Worm (Caenorhabditis elegans) whole organism, late embryonic: ENCODE data around the gene srsx-2.

Experiments
- C08G9.2 ChIP-seq: sonication (generic microtip); optimal IDR thresholded peaks from 2 replicates; lab custom pipeline; 2016; ENCODE audit warnings: mild to moderate bottlenecking, missing genetic modification characterization, moderate library complexity, missing compliant biosample characterization
- F13H6.1 ChIP-seq: sonication (generic microtip); optimal IDR thresholded peaks from 2 replicates; lab custom pipeline; 2016; ENCODE audit warnings: missing genetic modification characterization, missing compliant biosample characterization
- K09A11.1 ChIP-seq: sonication (generic microtip); optimal IDR thresholded peaks from 2 replicates; lab custom pipeline; 2017; ENCODE audit warnings: antibody characterized with exemption, mild to moderate bottlenecking, missing genetic modification characterization, missing compliant biosample characterization; ENCODE audit not compliant: insufficient read depth
- T23F11.4 ChIP-seq: fragments of 200-800 bp; sonication (Bioruptor generic); optimal IDR thresholded peaks from 2 replicates; lab custom pipeline; 2018; ENCODE audit warnings: mild to moderate bottlenecking, missing genetic modification characterization, missing compliant biosample characterization
- ahr-1 ChIP-seq: sonication (generic microtip); optimal IDR thresholded peaks from 2 replicates; lab custom pipeline; 2016; ENCODE audit warnings: missing genetic modification characterization, missing compliant biosample characterization
- ama-1 ChIP-seq: fragments of 150-350 bp; optimal IDR thresholded peaks from 2 replicates; lab custom pipeline; 2014
- ceh-22 ChIP-seq: sonication (generic microtip); optimal IDR thresholded peaks from 2 replicates; lab custom pipeline; 2017; ENCODE audit warnings: missing biosample characterization, missing genetic modification characterization
- ceh-24 ChIP-seq: sonication (generic microtip); optimal IDR thresholded peaks from 2 replicates; lab custom pipeline; 2016; ENCODE audit warnings: mild to moderate bottlenecking, missing genetic modification characterization, missing compliant biosample characterization
- ceh-30 ChIP-seq: fragments of 150-350 bp; optimal IDR thresholded peaks from 2 replicates; lab custom pipeline; 2014; ENCODE audit warnings: missing biosample characterization, missing genetic modification characterization
- ceh-31 ChIP-seq: sonication (generic microtip); optimal IDR thresholded peaks from 2 replicates; lab custom pipeline; 2016; ENCODE audit warnings: missing genetic modification characterization, missing compliant biosample characterization
- ceh-34 ChIP-seq: sonication (generic microtip); optimal IDR thresholded peaks from 2 replicates; lab custom pipeline; 2016; ENCODE audit warnings: mild to moderate bottlenecking, missing genetic modification characterization, missing compliant biosample characterization
- ceh-48 ChIP-seq: sonication (generic microtip); optimal IDR thresholded peaks from 2 replicates; lab custom pipeline; 2016; ENCODE audit warnings: missing genetic modification characterization, inconsistent platforms, missing compliant biosample characterization
- ceh-9 ChIP-seq: sonication (generic microtip); optimal IDR thresholded peaks from 2 replicates; lab custom pipeline; 2016; ENCODE audit warnings: mild to moderate bottlenecking, missing genetic modification characterization, inconsistent platforms, missing compliant biosample characterization
- dmd-4 ChIP-seq: sonication (generic microtip); optimal IDR thresholded peaks from 2 replicates; lab custom pipeline; 2016; ENCODE audit warnings: borderline replicate concordance, missing genetic modification characterization, missing compliant biosample characterization
- dve-1 ChIP-seq: sonication (generic microtip); optimal IDR thresholded peaks from 2 replicates; lab custom pipeline; 2017; ENCODE audit warnings: antibody characterized with exemption, mild to moderate bottlenecking, missing genetic modification characterization, missing compliant biosample characterization
- elt-4 ChIP-seq: sonication (generic microtip); optimal IDR thresholded peaks from 2 replicates; lab custom pipeline; 2016; ENCODE audit warnings: missing genetic modification characterization, missing compliant biosample characterization
- ets-4 ChIP-seq: sonication (generic microtip); optimal IDR thresholded peaks from 2 replicates; lab custom pipeline; 2016; ENCODE audit warnings: missing genetic modification characterization, missing compliant biosample characterization
- eyg-1 ChIP-seq: sonication (generic microtip); optimal IDR thresholded peaks from 2 replicates; lab custom pipeline; 2016; ENCODE audit warnings: missing genotype, missing genetic modification characterization, missing compliant biosample characterization
- fax-1 ChIP-seq: sonication (generic microtip); optimal IDR thresholded peaks from 2 replicates; lab custom pipeline; 2016; ENCODE audit warnings: missing genotype, missing genetic modification characterization, missing compliant biosample characterization
- gmeb-2 ChIP-seq: sonication (generic microtip); optimal IDR thresholded peaks from 2 replicates; lab custom pipeline; 2016; ENCODE audit warnings: missing genetic modification characterization, inconsistent platforms, missing compliant biosample characterization
- hlh-13 ChIP-seq: fragments of 200-800 bp; sonication (Bioruptor generic); optimal IDR thresholded peaks from 2 replicates; lab custom pipeline; 2018; ENCODE audit warnings: mild to moderate bottlenecking, missing genetic modification characterization, missing compliant biosample characterization
- hlh-30 ChIP-seq: sonication (generic microtip); optimal IDR thresholded peaks from 2 replicates; lab custom pipeline; 2017; ENCODE audit warnings: antibody characterized with exemption, missing genetic modification characterization, missing compliant biosample characterization; ENCODE audit not compliant: insufficient read depth
- hlh-6 ChIP-seq: sonication (generic microtip); optimal IDR thresholded peaks from 2 replicates; lab custom pipeline; 2016; ENCODE audit warnings: missing genotype, missing genetic modification characterization, missing compliant biosample characterization
- hlh-8 ChIP-seq: sonication (generic microtip); optimal IDR thresholded peaks from 2 replicates; lab custom pipeline; 2016; ENCODE audit warnings: missing genotype, missing genetic modification characterization, missing compliant biosample characterization
- lin-11 ChIP-seq: fragments of 200-800 bp; sonication (Bioruptor generic); optimal IDR thresholded peaks from 2 replicates; lab custom pipeline; 2018; ENCODE audit warnings: mild to moderate bottlenecking, missing genetic modification characterization, missing compliant biosample characterization
- nfya-1 ChIP-seq: sonication (generic microtip); optimal IDR thresholded peaks from 2 replicates; lab custom pipeline; 2017; ENCODE audit warnings: missing genetic modification characterization, mild to moderate bottlenecking, missing compliant biosample characterization, antibody characterized with exemption, moderate library complexity
- nhr-11 ChIP-seq: fragments of 150-350 bp; optimal IDR thresholded peaks from 2 replicates; lab custom pipeline; 2014; ENCODE audit warnings: missing biosample characterization, missing genetic modification characterization
- nhr-232 ChIP-seq: sonication (generic microtip); optimal IDR thresholded peaks from 2 replicates; lab custom pipeline; 2016; ENCODE audit warnings: missing genetic modification characterization, missing compliant biosample characterization
- odd-2 ChIP-seq: sonication (generic microtip); optimal IDR thresholded peaks from 2 replicates; lab custom pipeline; 2017; ENCODE audit warnings: antibody characterized with exemption, mild to moderate bottlenecking, missing genetic modification characterization, missing compliant biosample characterization
- pag-3 ChIP-seq: sonication (generic microtip); optimal IDR thresholded peaks from 2 replicates; lab custom pipeline; 2016; ENCODE audit warnings: missing compliant biosample characterization, missing genetic modification characterization, borderline replicate concordance
- pat-9 ChIP-seq: fragments of 200-800 bp; sonication (Bioruptor generic); optimal IDR thresholded peaks from 2 replicates; lab custom pipeline; 2018; ENCODE audit warnings: mild to moderate bottlenecking, missing genetic modification characterization, moderate library complexity, missing compliant biosample characterization
- pha-2 ChIP-seq: sonication (generic microtip); optimal IDR thresholded peaks from 2 replicates; lab custom pipeline; 2017; ENCODE audit warnings: mild to moderate bottlenecking, missing genetic modification characterization, missing compliant biosample characterization
- pha-4 ChIP-seq: fragments of 150-350 bp; optimal IDR thresholded peaks from 2 replicates; lab custom pipeline; 2018; ENCODE audit warnings: missing biosample characterization, missing genetic modification reagents, missing genetic modification characterization
- pqm-1 ChIP-seq: sonication (generic microtip); optimal IDR thresholded peaks from 2 replicates; lab custom pipeline; 2016; ENCODE audit warnings: missing genetic modification characterization, missing compliant biosample characterization
- ref-2 ChIP-seq: sonication (generic microtip); optimal IDR thresholded peaks from 2 replicates; lab custom pipeline; 2016; ENCODE audit warnings: missing genetic modification characterization, missing compliant biosample characterization
- sox-2 ChIP-seq: fragments of 200-800 bp; sonication (Bioruptor generic); IDR thresholded peaks from 2 replicates; pipeline ENCODE4 v1.3.6; 2022; ENCODE audit warnings: missing genetic modification reagents, missing genetic modification characterization, missing compliant biosample characterization
- sox-4 ChIP-seq: sonication (generic microtip); optimal IDR thresholded peaks from 2 replicates; lab custom pipeline; 2017; ENCODE audit warnings: mild to moderate bottlenecking, missing genetic modification characterization, inconsistent platforms, missing compliant biosample characterization
- unc-3 ChIP-seq, 2 experiments: fragments of 200-800 bp in 1 of 2; sonication (Bioruptor generic) in 1 of 2; sonication (generic microtip) in 1 of 2; conservative IDR thresholded peaks in 1 of 2; optimal IDR thresholded peaks in 1 of 2; 2 replicates each; pipeline versions ENCODE4 v1.3.6 to Lab custom; 2016 to 2022; ENCODE audit warnings: missing compliant biosample characterization in 2 of 2, missing genetic modification characterization in 2 of 2, missing genetic modification reagents in 1 of 2
- unc-55 ChIP-seq: sonication (generic microtip); optimal IDR thresholded peaks from 2 replicates; lab custom pipeline; 2017; ENCODE audit warnings: missing biosample characterization, missing genetic modification reagents, missing genetic modification characterization
- zip-5 ChIP-seq: sonication (generic microtip); optimal IDR thresholded peaks from 2 replicates; lab custom pipeline; 2016; ENCODE audit warnings: missing genetic modification characterization, missing compliant biosample characterization
- ztf-16 ChIP-seq: sonication (generic microtip); optimal IDR thresholded peaks from 2 replicates; lab custom pipeline; 2017; ENCODE audit warnings: missing genetic modification characterization, missing compliant biosample characterization

Gene srsx-2

DNA sequence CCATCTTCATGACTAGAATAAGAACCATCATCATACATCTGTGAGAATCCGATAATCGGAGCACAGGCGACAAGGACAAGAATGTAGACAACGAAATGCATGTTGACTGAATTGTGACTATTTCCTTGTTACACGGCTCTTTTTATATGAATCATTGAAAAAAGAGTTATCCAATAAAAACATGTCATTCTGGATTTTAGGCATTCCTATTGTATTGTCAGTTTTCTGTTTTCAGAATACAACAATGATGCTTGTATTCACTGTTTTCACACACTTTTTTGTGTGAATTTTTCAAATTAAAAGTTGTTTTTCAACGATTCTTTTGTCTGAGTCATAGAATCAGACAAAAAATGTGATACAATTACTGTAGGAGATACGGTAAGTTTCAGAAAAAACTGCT is 1.7 kb downstream of the srsx-2 start, which contains the start of gene F20E11.18:
Gene F20E11.18, minus strand, starts transcription at position 101 of the 400 bp plus-strand sequence.
- TF ChIP-seq pqm-1 (tag; lab: Kevin White, UChicago) (no peak), ama-1 (no peak), pag-3 (tag; lab: Kevin White, UChicago) (no peak), dmd-4 (tag; lab: Kevin White, UChicago) (no peak)

DNA sequence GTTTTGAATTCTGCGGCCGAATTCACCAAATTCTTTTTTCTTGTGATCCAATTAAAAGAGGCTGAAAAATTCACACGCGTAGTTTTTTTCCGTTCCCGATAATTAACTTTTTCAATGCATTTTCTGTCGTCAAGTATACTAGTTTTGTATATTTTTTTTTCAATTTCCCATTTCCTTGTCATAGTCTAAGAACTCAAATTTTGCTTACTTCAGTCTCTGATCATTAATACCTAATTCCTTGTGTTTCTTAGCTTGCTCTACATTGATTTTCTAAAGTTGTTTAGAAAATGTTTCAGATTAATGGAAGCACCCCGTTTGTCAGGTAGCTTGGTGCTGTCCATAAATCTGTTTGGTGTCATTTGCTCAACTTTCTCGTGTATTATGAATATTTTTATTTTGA is 7.3 kb downstream of the srsx-2 start, which contains the start of gene srbc-27:
Gene srbc-27, plus strand, starts transcription at position 301 of the 400 bp plus-strand sequence.
- no peak for TF ChIP-seq nfya-1
- TF ChIP-seq T23F11.4 (GFP tag; lab: Kevin White, UChicago): no peak
- TF ChIP-seq dmd-4 (tag; lab: Kevin White, UChicago): no peak
- TF ChIP-seq gmeb-2 (tag; lab: Kevin White, UChicago): no peak
- TF ChIP-seq ref-2 (tag; lab: Kevin White, UChicago): no peak
- TF ChIP-seq hlh-6: no peak
- TF ChIP-seq, all 69 proteins: peak for 0

- TF ChIP-seq unc-3 (GFP tag; conservative IDR thresholded peaks at IDR 0.05; lab: Robert Waterston, UW): no peak
- TF ChIP-seq unc-3 (tag; optimal IDR thresholded peaks at IDR 0.05; lab: Kevin White, UChicago): no peak
- no peak for TF ChIP-seq odd-2 (tag; lab: Kevin White, UChicago)
- no peak for TF ChIP-seq fax-1 (tag; lab: Kevin White, UChicago)
- TF ChIP-seq ets-4 (tag; lab: Kevin White, UChicago): no peak
- no peak for TF ChIP-seq lin-11 (tag; lab: Kevin White, UChicago)
- no peak for TF ChIP-seq ztf-16 (tag; lab: Kevin White, UChicago)
- TF ChIP-seq unc-55: no peak
Observed at ce11 chrV:17430066-17430465, 8.2 kb downstream of the srsx-2 start, which contains the start of gene T27C5.10. Gene T27C5.10 (minus strand): TSS chrV:17430166.

ce11 chrV:17429262-17429661 is 9.0 kb downstream of the srsx-2 start:
- TF ChIP-seq ceh-24 (tag; lab: Kevin White, UChicago) (no peak), nhr-232 (no peak), sox-4 (tag; lab: Kevin White, UChicago) (no peak), ceh-31 (tag; lab: Kevin White, UChicago) (no peak), ceh-9 (tag; lab: Kevin White, UChicago) (no peak), ahr-1 (tag; lab: Kevin White, UChicago) (no peak)

ce11 chrV:17416833-17417232 is 21.4 kb downstream of the srsx-2 start, which contains the start of gene clc-21:
Gene clc-21 (plus strand): TSS chrV:17417133.
- TF ChIP-seq ceh-22 (tag; lab: Kevin White, UChicago): no peak
- TF ChIP-seq nfya-1: no peak
- TF ChIP-seq pat-9: no peak
- TF ChIP-seq ceh-34: no peak
- no peak for TF ChIP-seq hlh-8 (tag; lab: Kevin White, UChicago)
- no peak for TF ChIP-seq odd-2 (tag; lab: Kevin White, UChicago)
- no peak for TF ChIP-seq pqm-1 (tag; lab: Kevin White, UChicago)
- TF ChIP-seq pha-2: no peak
- TF ChIP-seq ahr-1 (tag; lab: Kevin White, UChicago): no peak
- TF ChIP-seq K09A11.1 (tag; lab: Kevin White, UChicago): no peak
- no peak for TF ChIP-seq elt-4 (tag; lab: Kevin White, UChicago)
- no peak for TF ChIP-seq ztf-16 (tag; lab: Kevin White, UChicago)
- TF ChIP-seq zip-5: no peak
- TF ChIP-seq ama-1: no peak

- TF ChIP-seq ceh-48 (tag; lab: Kevin White, UChicago): no peak
- no peak for TF ChIP-seq sox-4 (tag; lab: Kevin White, UChicago)
- TF ChIP-seq eyg-1: no peak
- no peak for TF ChIP-seq ztf-16 (tag; lab: Kevin White, UChicago)
- no peak for TF ChIP-seq pat-9
- TF ChIP-seq ref-2 (tag; lab: Kevin White, UChicago): no peak
- TF ChIP-seq F13H6.1 (tag; lab: Kevin White, UChicago): no peak
- no peak for TF ChIP-seq pha-4 (tag; lab: Kevin White, UChicago)
- no peak for TF ChIP-seq nhr-11 (tag; lab: Kevin White, UChicago)
- TF ChIP-seq C08G9.2 (tag; lab: Kevin White, UChicago): no peak
- no peak for TF ChIP-seq pha-2
- TF ChIP-seq hlh-30 (tag; lab: Kevin White, UChicago): no peak
- TF ChIP-seq unc-55: no peak
- no peak for TF ChIP-seq ceh-30 (tag; lab: Kevin White, UChicago)
- no peak for TF ChIP-seq sox-2 (GFP tag; lab: Robert Waterston, UW)
- TF ChIP-seq hlh-13 (GFP tag; lab: Kevin White, UChicago): no peak
- TF ChIP-seq K09A11.1 (tag; lab: Kevin White, UChicago): no peak
- no peak for TF ChIP-seq ceh-31 (tag; lab: Kevin White, UChicago)
- no peak for TF ChIP-seq dve-1
- TF ChIP-seq, all 69 proteins: peak for 0
Observed at ce11 chrV:17414951-17415350, 23.3 kb downstream of the srsx-2 start, which contains the start of gene T27C5.12. Gene T27C5.12 (plus strand): TSS chrV:17415251.
